Fruit fly (Drosophila melanogaster): ENCODE measurements around the gene rtet.

The rtet gene

dm6 chr3R:21107907-21108591 lies at the start of gene rtet, which contains the start of gene Sec15 (continued):
- TF ChIP-seq trem (tag; optimal IDR thresholded peaks at IDR 0.05) (peak; percentile 48), CG10654 (GFP tag; optimal IDR thresholded peaks at IDR 0.05) (peak; percentile 40), CG31365 (tag; optimal IDR thresholded peaks at IDR 0.05) (no peak), Hmr (GFP tag; optimal IDR thresholded peaks at IDR 0.05) (peak; percentile 46), crol (GFP tag; IDR thresholded peaks at IDR 0.05) (no peak), Dll (GFP tag; IDR thresholded peaks at IDR 0.05; ENCODE audit: partially characterized antibody) (peak; percentile 75; the same call in 3 of the 4 replicates), Six4 (GFP tag; optimal IDR thresholded peaks at IDR 0.05) (peak; percentile 12), CG7987 (GFP tag; optimal IDR thresholded peaks at IDR 0.05) (no peak), NfI (GFP tag; optimal IDR thresholded peaks at IDR 0.05) (peak; percentile 73), fd3F (GFP tag; optimal IDR thresholded peaks at IDR 0.05) (no peak), CG10431 (GFP tag; optimal IDR thresholded peaks at IDR 0.05) (no peak), kni (GFP tag; optimal IDR thresholded peaks at IDR 0.05) (peak; percentile 10), Atf3 (GFP tag; optimal IDR thresholded peaks at IDR 0.05) (no peak), Antp (GFP tag; optimal IDR thresholded peaks at IDR 0.05) (no peak), gcm (GFP tag; optimal IDR thresholded peaks at IDR 0.05) (no peak), CG8944 (GFP tag; optimal IDR thresholded peaks at IDR 0.05) (no peak), CG3163 (GFP tag; optimal IDR thresholded peaks at IDR 0.05) (no peak), HLH54F (GFP tag; optimal IDR thresholded peaks at IDR 0.05) (peak; percentile 40), pum (GFP tag; optimal IDR thresholded peaks at IDR 0.05) (no peak), cato (GFP tag; optimal IDR thresholded peaks at IDR 0.05; ENCODE audit: borderline replicate concordance) (no peak), tll (GFP tag; optimal IDR thresholded peaks at IDR 0.05) (no peak), sd (tag; optimal IDR thresholded peaks at IDR 0.05) (peak; percentile 92), HLH3B (GFP tag; IDR thresholded peaks at IDR 0.05) (peak; percentile 38; the same call in 1 of the 2 replicates), pita (GFP tag; optimal IDR thresholded peaks at IDR 0.05) (no peak), hbn (GFP tag; IDR thresholded peaks at IDR 0.05; ENCODE audit: partially characterized antibody) (0 out of 2 replicates have a peak, but pooled peaks have one; percentile 26), HHEX (GFP tag; optimal IDR thresholded peaks at IDR 0.05) (peak; percentile 37), lab (GFP tag; optimal IDR thresholded peaks at IDR 0.05) (no peak), p53 (GFP tag; optimal IDR thresholded peaks at IDR 0.05) (no peak), peb (GFP tag; IDR thresholded peaks at IDR 0.05) (peak; percentile 30; the same call in 1 of the 2 replicates), CG43689 (GFP tag; IDR thresholded peaks at IDR 0.05) (no peak), CG18011 (GFP tag; optimal IDR thresholded peaks at IDR 0.05) (peak; percentile 17), Deaf1 (tag; optimal IDR thresholded peaks at IDR 0.05) (no peak), MBD-R2 (GFP tag; IDR thresholded peaks at IDR 0.05) (peak; percentile 78), slbo (GFP tag; IDR thresholded peaks at IDR 0.05) (peak; percentile 70), CG18599 (GFP tag; optimal IDR thresholded peaks at IDR 0.05) (peak; percentile 70), E2f1 (GFP tag; IDR thresholded peaks at IDR 0.05) (peak; percentile 46; the same call in 1 of the 2 replicates), hth (optimal IDR thresholded peaks at IDR 0.05) (no peak), CG18476 (GFP tag; optimal IDR thresholded peaks at IDR 0.05) (peak; percentile 64), CG14667 (GFP tag; IDR thresholded peaks at IDR 0.05) (no peak), pros (GFP tag; optimal IDR thresholded peaks at IDR 0.05) (no peak), ATbp (GFP tag; optimal IDR thresholded peaks at IDR 0.05) (no peak), CG14050 (GFP tag; IDR thresholded peaks at IDR 0.05) (peak; percentile 13; the same call in 1 of the 3 replicates), CG10321 (GFP tag; IDR thresholded peaks at IDR 0.05) (no peak), CG9727 (GFP tag; optimal IDR thresholded peaks at IDR 0.05) (peak; percentile 79), Xrp1 (GFP tag; IDR thresholded peaks at IDR 0.05) (peak; percentile 80), ERR (GFP tag; optimal IDR thresholded peaks at IDR 0.05) (no peak), gsb-n (tag; optimal IDR thresholded peaks at IDR 0.05) (no peak), Drgx (GFP tag; IDR thresholded peaks at IDR 0.05) (0 out of 2 replicates have a peak, but pooled peaks have one; percentile 19), MESR4 (GFP tag; optimal IDR thresholded peaks at IDR 0.05) (peak; percentile 4)
